Worm (Caenorhabditis elegans) whole organism, L4 larva: Measurements from ENCODE around the gene T20G5.8.

Experiments used
- D1046.2 ChIP-seq: fragments of 200-800 bp; sonication (Bioruptor generic); IDR thresholded peaks from 2 replicates; pipeline ENCODE4 v1.3.6; 2022; ENCODE audit warnings: missing genetic modification characterization, missing compliant biosample characterization
- Y105C5A.15 ChIP-seq: fragments of 200-800 bp; sonication (Bioruptor generic); IDR thresholded peaks from 2 replicates; pipeline ENCODE4 v1.3.6; 2022; ENCODE audit warnings: missing genetic modification characterization, missing compliant biosample characterization
- Y5F2A.4 ChIP-seq: fragments of 200-800 bp; sonication (Bioruptor generic); optimal IDR thresholded peaks from 2 replicates; lab custom pipeline; 2018; ENCODE audit warnings: mild to moderate bottlenecking, missing genetic modification characterization, missing compliant biosample characterization
- ZK337.2 ChIP-seq: fragments of 200-800 bp; sonication (Bioruptor generic); IDR thresholded peaks from 2 replicates; pipeline ENCODE4 v1.3.6; 2022; ENCODE audit warnings: missing genetic modification reagents, missing genetic modification characterization, missing compliant biosample characterization
- aha-1 ChIP-seq: fragments of 150-350 bp; peaks from one replicate; lab custom pipeline; 2014; ENCODE audit warnings: missing biosample characterization, missing genetic modification characterization
- ama-1 ChIP-seq: fragments of 150-350 bp; optimal IDR thresholded peaks from 2 replicates; lab custom pipeline; 2014; ENCODE audit warnings: inconsistent platforms, mixed read lengths
- ceh-20 ChIP-seq: fragments of 200-800 bp; sonication (Bioruptor generic); IDR thresholded peaks from 2 replicates; pipeline ENCODE4 v1.3.6; 2022; ENCODE audit warnings: missing genetic modification reagents, missing genetic modification characterization, missing compliant biosample characterization
- cey-2 ChIP-seq: sonication (generic microtip); optimal IDR thresholded peaks from 3 replicates; lab custom pipeline; 2017; ENCODE audit warnings: missing genetic modification characterization, mild to moderate bottlenecking, missing compliant biosample characterization, antibody characterized with exemption, borderline replicate concordance; ENCODE audit not compliant: insufficient read depth
- daf-12 ChIP-seq: fragments of 150-350 bp; optimal IDR thresholded peaks from 2 replicates; lab custom pipeline; 2014; ENCODE audit warnings: missing biosample characterization, missing genetic modification reagents, missing genetic modification characterization
- daf-16 ChIP-seq, 3 experiments: sonication (generic microtip); optimal IDR thresholded peaks; 2 replicates each; lab custom pipeline; 2016 to 2017; ENCODE audit warnings: missing genetic modification characterization in 3 of 3, missing genetic modification reagents in 3 of 3, mild to moderate bottlenecking in 2 of 3, missing compliant biosample characterization in 2 of 3, missing biosample characterization in 1 of 3, moderate library complexity in 1 of 3
- dpl-1 ChIP-seq: fragments of 150-350 bp; optimal IDR thresholded peaks from 2 replicates; lab custom pipeline; 2014; ENCODE audit warnings: missing biosample characterization, missing genetic modification reagents, missing genetic modification characterization
- duxl-1 ChIP-seq: sonication (generic microtip); optimal IDR thresholded peaks from 2 replicates; lab custom pipeline; 2016; ENCODE audit warnings: mild to moderate bottlenecking, missing genetic modification characterization, moderate library complexity, missing compliant biosample characterization; ENCODE audit not compliant: poor library complexity
- dve-1 ChIP-seq: sonication (generic microtip); optimal IDR thresholded peaks from 2 replicates; lab custom pipeline; 2017; ENCODE audit warnings: antibody characterized with exemption, mild to moderate bottlenecking, missing genetic modification characterization, missing compliant biosample characterization; ENCODE audit not compliant: insufficient read depth
- fos-1 ChIP-seq: fragments of 150-350 bp; optimal IDR thresholded peaks from 2 replicates; lab custom pipeline; 2014; ENCODE audit warnings: missing biosample characterization, missing genetic modification characterization
- hif-1 ChIP-seq, 2 experiments: sonication (generic microtip); optimal IDR thresholded peaks; 2 replicates each; lab custom pipeline; 2016 to 2017; ENCODE audit warnings: missing compliant biosample characterization in 2 of 2, missing genetic modification characterization in 2 of 2, missing genetic modification reagents in 2 of 2, missing genotype in 2 of 2, mild to moderate bottlenecking in 1 of 2
- hlh-11 ChIP-seq: fragments of 200-800 bp; sonication (Bioruptor generic); optimal IDR thresholded peaks from 2 replicates; lab custom pipeline; 2018; ENCODE audit warnings: mild to moderate bottlenecking, missing genetic modification characterization, missing compliant biosample characterization
- hlh-30 ChIP-seq: sonication (generic microtip); optimal IDR thresholded peaks from 2 replicates; lab custom pipeline; 2017; ENCODE audit warnings: antibody characterized with exemption, mild to moderate bottlenecking, missing genetic modification characterization, missing compliant biosample characterization; ENCODE audit not compliant: insufficient read depth
- jun-1 ChIP-seq: fragments of 150-350 bp; optimal IDR thresholded peaks from 2 replicates; lab custom pipeline; 2014; ENCODE audit warnings: missing biosample characterization, missing genetic modification reagents, missing genetic modification characterization
- lin-13 ChIP-seq: fragments of 150-350 bp; optimal IDR thresholded peaks from 2 replicates; lab custom pipeline; 2014; ENCODE audit warnings: missing biosample characterization, missing genetic modification reagents, missing genetic modification characterization
- lsy-2 ChIP-seq, 2 experiments: fragments of 150-350 bp in 1 of 2; sonication (generic microtip) in 1 of 2; optimal IDR thresholded peaks; 2 replicates each; lab custom pipeline; 2014 to 2017; ENCODE audit warnings: missing biosample characterization in 2 of 2, missing genetic modification characterization in 2 of 2
- mdl-1 ChIP-seq, 2 experiments: fragments of 150-350 bp in 1 of 2; sonication (generic microtip) in 1 of 2; optimal IDR thresholded peaks; 2 replicates each; lab custom pipeline; 2014 to 2017; ENCODE audit warnings: missing biosample characterization in 2 of 2, missing genetic modification characterization in 2 of 2
- mdt-29 ChIP-seq: fragments of 200-800 bp; sonication (Bioruptor generic); IDR thresholded peaks from 2 replicates; pipeline ENCODE4 v1.3.6; 2022; ENCODE audit warnings: missing genetic modification reagents, missing genetic modification characterization, missing compliant biosample characterization
- mep-1 ChIP-seq: fragments of 150-350 bp; sonication (generic microtip); optimal IDR thresholded peaks from 3 replicates; lab custom pipeline; 2014; ENCODE audit warnings: missing biosample characterization, missing genetic modification characterization
- mxl-3 ChIP-seq: fragments of 200-800 bp; sonication (Bioruptor generic); optimal IDR thresholded peaks from 2 replicates; lab custom pipeline; 2018; ENCODE audit warnings: mild to moderate bottlenecking, missing genetic modification characterization, missing compliant biosample characterization
- nhr-10 ChIP-seq: fragments of 150-350 bp; optimal IDR thresholded peaks from 2 replicates; lab custom pipeline; 2014; ENCODE audit warnings: missing biosample characterization, missing genetic modification characterization
- nhr-102 ChIP-seq: sonication (generic microtip); optimal IDR thresholded peaks from 2 replicates; lab custom pipeline; 2016; ENCODE audit warnings: mild to moderate bottlenecking, missing genetic modification characterization, moderate library complexity, missing compliant biosample characterization
- nhr-11 ChIP-seq: fragments of 150-350 bp; optimal IDR thresholded peaks from 2 replicates; lab custom pipeline; 2014; ENCODE audit warnings: missing biosample characterization, missing genetic modification characterization
- nhr-25 ChIP-seq: sonication (generic microtip); optimal IDR thresholded peaks from 2 replicates; lab custom pipeline; 2017; ENCODE audit warnings: missing genetic modification characterization, mild to moderate bottlenecking, missing compliant biosample characterization, antibody characterized with exemption, moderate library complexity, borderline replicate concordance; ENCODE audit not compliant: insufficient read depth
- nhr-28 ChIP-seq: fragments of 150-350 bp; optimal IDR thresholded peaks from 2 replicates; lab custom pipeline; 2014; ENCODE audit warnings: missing biosample characterization, missing genetic modification characterization
- nhr-48 ChIP-seq: sonication (generic microtip); optimal IDR thresholded peaks from 2 replicates; lab custom pipeline; 2016; ENCODE audit warnings: mild to moderate bottlenecking, missing genetic modification characterization, missing compliant biosample characterization
- nhr-6 ChIP-seq: fragments of 150-350 bp; optimal IDR thresholded peaks from 2 replicates; lab custom pipeline; 2014; ENCODE audit warnings: missing biosample characterization, missing genetic modification characterization
- nhr-77 ChIP-seq: fragments of 150-350 bp; optimal IDR thresholded peaks from 2 replicates; lab custom pipeline; 2014; ENCODE audit warnings: missing biosample characterization, missing genetic modification characterization
- pha-4 ChIP-seq, 2 experiments: fragments of 150-350 bp in 1 of 2; fragments of 200-800 bp in 1 of 2; sonication (Bioruptor generic) in 1 of 2; IDR thresholded peaks in 1 of 2; optimal IDR thresholded peaks in 1 of 2; 2 replicates each; pipeline versions ENCODE4 v1.3.6 to Lab custom; 2014 to 2022; ENCODE audit warnings: missing genetic modification characterization in 2 of 2, missing genetic modification reagents in 2 of 2, missing biosample characterization in 1 of 2, missing compliant biosample characterization in 1 of 2
- pqm-1 ChIP-seq: sonication (generic microtip); optimal IDR thresholded peaks from 2 replicates; lab custom pipeline; 2017; ENCODE audit warnings: missing biosample characterization, missing genetic modification characterization
- rbr-2 ChIP-seq: sonication (generic microtip); optimal IDR thresholded peaks from 2 replicates; lab custom pipeline; 2016; ENCODE audit warnings: missing genotype, missing genetic modification characterization, missing compliant biosample characterization
- saeg-2 ChIP-seq: fragments of 200-800 bp; sonication (Bioruptor generic); IDR thresholded peaks from 2 replicates; pipeline ENCODE4 v1.3.6; 2022; ENCODE audit warnings: missing genetic modification reagents, missing genetic modification characterization, missing compliant biosample characterization
- spr-1 ChIP-seq: sonication (generic microtip); optimal IDR thresholded peaks from 2 replicates; lab custom pipeline; 2016; ENCODE audit warnings: mild to moderate bottlenecking, missing genetic modification characterization, missing compliant biosample characterization
- tra-1 ChIP-seq: fragments of 200-800 bp; sonication (Bioruptor generic); IDR thresholded peaks from 2 replicates; pipeline ENCODE4 v1.3.6; 2022; ENCODE audit warnings: missing genetic modification reagents, missing genetic modification characterization, missing compliant biosample characterization
- unc-130 ChIP-seq: sonication (generic microtip); optimal IDR thresholded peaks from 2 replicates; lab custom pipeline; 2016; ENCODE audit warnings: missing genetic modification reagents, missing genetic modification characterization, missing compliant biosample characterization
- vab-7 ChIP-seq: fragments of 200-800 bp; sonication (Bioruptor generic); IDR thresholded peaks from 2 replicates; pipeline ENCODE4 v1.3.6; 2022; ENCODE audit warnings: missing genetic modification reagents, missing genetic modification characterization, missing compliant biosample characterization
- zfp-2 ChIP-seq: sonication (generic microtip); optimal IDR thresholded peaks from 2 replicates; lab custom pipeline; 2016; ENCODE audit warnings: mild to moderate bottlenecking, missing genetic modification characterization, missing compliant biosample characterization
- zip-2 ChIP-seq: fragments of 150-350 bp; optimal IDR thresholded peaks from 2 replicates; lab custom pipeline; 2014; ENCODE audit warnings: missing biosample characterization, missing genetic modification characterization
- ztf-7 ChIP-seq: fragments of 150-350 bp; optimal IDR thresholded peaks from 2 replicates; lab custom pipeline; 2014; ENCODE audit warnings: missing biosample characterization, missing genetic modification characterization

The T20G5.8 gene

DNA sequence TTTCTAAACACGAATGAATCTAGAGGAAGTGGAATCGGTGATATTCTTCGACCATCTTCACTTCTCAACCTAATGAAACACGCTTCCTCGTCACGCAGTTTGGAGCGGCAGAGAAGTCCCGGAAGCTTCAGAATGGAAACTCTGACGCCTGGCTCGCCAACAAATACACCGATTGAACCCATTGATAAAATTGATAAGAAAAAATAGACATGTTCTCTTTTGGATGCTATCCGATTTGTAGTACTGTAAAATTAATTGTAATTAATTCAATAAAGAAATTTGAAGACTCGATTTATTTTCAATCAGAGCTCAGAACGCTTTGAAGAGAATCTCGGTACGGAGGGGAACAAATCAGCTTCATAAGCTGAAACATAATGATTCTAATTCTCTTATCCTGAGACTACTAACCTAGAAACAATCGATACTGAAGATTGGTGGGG is 15.4 kb downstream of the T20G5.8 start (continued):
- TF ChIP-seq hif-1 (tag; optimal IDR thresholded peaks at IDR 0.05; lab: Kevin White, UChicago) (peak in 1 of 2 experiments; percentile 21), zfp-2 (tag; lab: Kevin White, UChicago) (peak; percentile 5), daf-16 (GFP tag; optimal IDR thresholded peaks at IDR 0.05; lab: Kevin White, UChicago) (peak; percentile 40 to 51), daf-16 (tag; optimal IDR thresholded peaks at IDR 0.05; lab: Kevin White, UChicago) (peak; percentile 69)

DNA sequence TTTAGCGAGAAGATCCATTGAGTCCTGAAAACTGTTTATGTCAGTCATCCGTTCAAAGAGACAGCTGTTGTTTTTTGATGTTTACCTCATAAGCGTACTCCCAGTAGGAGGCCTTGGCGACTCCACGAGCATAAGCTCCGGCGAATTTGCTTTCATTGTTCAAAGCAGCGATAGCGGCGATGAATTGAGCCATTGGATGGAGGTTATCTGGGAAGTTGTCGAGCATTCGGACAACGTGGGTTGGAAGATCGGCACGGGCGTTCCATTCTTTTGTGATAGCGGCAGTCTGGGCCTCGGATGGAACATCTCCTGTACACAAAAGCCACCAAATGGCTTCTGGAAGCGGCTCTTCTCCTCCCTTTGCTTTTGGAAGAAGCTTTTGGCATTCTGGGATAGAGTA is 16.7 kb downstream of the T20G5.8 start:
- no peak for TF ChIP-seq spr-1
- no peak for TF ChIP-seq mdt-29 (GFP tag; lab: Robert Waterston, UW)
- TF ChIP-seq daf-16 (GFP tag; optimal IDR thresholded peaks at IDR 0.05; lab: Kevin White, UChicago), result peak in 1 of 2 experiments; percentile 31
- no peak for TF ChIP-seq daf-16 (tag; optimal IDR thresholded peaks at IDR 0.05; lab: Kevin White, UChicago)
- peak; percentile 94 for TF ChIP-seq aha-1
- no peak for TF ChIP-seq nhr-6 (tag; lab: Kevin White, UChicago)
- no peak for TF ChIP-seq daf-12 (tag; lab: Kevin White, UChicago)

DNA sequence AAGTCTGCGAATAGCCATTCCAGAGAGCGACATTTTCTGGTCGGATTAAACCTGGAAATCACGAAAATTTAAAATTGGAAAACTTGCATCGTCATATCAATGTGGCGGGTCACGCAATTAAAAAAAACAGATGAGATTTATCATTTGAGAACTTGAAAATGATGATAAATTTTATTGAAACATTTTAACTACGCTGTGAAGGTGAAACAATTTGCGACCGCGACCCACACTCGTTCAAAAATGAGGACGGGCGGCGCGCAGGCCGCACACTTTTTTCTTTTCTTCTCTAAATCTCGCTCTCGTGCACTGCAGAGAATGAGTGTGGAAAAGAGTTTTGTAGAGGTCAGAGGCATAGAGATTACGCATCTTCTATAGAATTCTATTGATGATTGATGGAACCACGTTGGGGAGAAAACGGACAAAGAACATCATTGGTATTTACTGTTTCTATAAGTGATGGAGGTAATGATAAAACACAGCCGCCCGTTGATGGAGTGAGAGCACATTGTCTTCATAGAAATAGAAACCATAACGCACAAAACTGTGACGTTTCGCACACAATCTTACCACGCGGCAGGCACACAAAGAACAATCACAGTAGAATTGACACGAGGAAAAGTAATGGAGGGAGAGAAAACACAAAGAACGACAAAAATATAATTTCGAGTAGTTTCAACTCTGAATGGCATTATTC is 17.6 kb downstream of the T20G5.8 start, which contains the start of gene cts-1:
Gene cts-1 (minus strand): TSS at position 51 of the 694 bp plus-strand sequence.
- TF ChIP-seq nhr-77, result peak; percentile 86
- peak; percentile 61 for TF ChIP-seq dpl-1 (GFP tag; lab: Kevin White, UChicago)
- TF ChIP-seq vab-7 (GFP tag; lab: Robert Waterston, UW), result no peak
- TF ChIP-seq nhr-10 (tag; lab: Kevin White, UChicago), result peak; percentile 68
- TF ChIP-seq ztf-7 (tag; lab: Kevin White, UChicago), result peak; percentile 34
- TF ChIP-seq nhr-102 (tag; lab: Kevin White, UChicago), result peak; percentile 69
- no peak for TF ChIP-seq fos-1
- TF ChIP-seq zip-2 (tag; lab: Kevin White, UChicago), result peak; percentile 30
- peak; percentile 89 for TF ChIP-seq mep-1
- TF ChIP-seq hlh-11 (tag; lab: Kevin White, UChicago), result peak; percentile 93
- no peak for TF ChIP-seq ZK337.2 (GFP tag; lab: Robert Waterston, UW)
- TF ChIP-seq aha-1, result peak; percentile 96
- TF ChIP-seq nhr-6 (tag; lab: Kevin White, UChicago), result peak; percentile 84
- peak; percentile 68 for TF ChIP-seq ama-1 (lab: Kevin White, UChicago)
- TF ChIP-seq spr-1, result peak; percentile 38
- no peak for TF ChIP-seq pha-4 (GFP tag; IDR thresholded peaks at IDR 0.05; lab: Robert Waterston, UW)
- TF ChIP-seq pha-4 (tag; optimal IDR thresholded peaks at IDR 0.05; lab: Kevin White, UChicago), result peak; percentile 57
- no peak for TF ChIP-seq ceh-20 (GFP tag; lab: Robert Waterston, UW)
- no peak for TF ChIP-seq mxl-3
- peak; percentile 37 for TF ChIP-seq lin-13 (GFP tag; lab: Kevin White, UChicago)
- TF ChIP-seq dve-1 (tag; lab: Kevin White, UChicago), result peak; percentile 97
- peak in 1 of 2 experiments; percentile 46 for TF ChIP-seq daf-16 (GFP tag; optimal IDR thresholded peaks at IDR 0.05; lab: Kevin White, UChicago)
- TF ChIP-seq daf-16 (tag; optimal IDR thresholded peaks at IDR 0.05; lab: Kevin White, UChicago), result peak; percentile 98
- peak; percentile 67 for TF ChIP-seq pqm-1 (tag; lab: Kevin White, UChicago)
- TF ChIP-seq tra-1 (GFP tag; lab: Robert Waterston, UW), result no peak
- peak; percentile 69 for TF ChIP-seq cey-2 (tag; lab: Kevin White, UChicago)
- TF ChIP-seq duxl-1 (tag; lab: Kevin White, UChicago), result peak; percentile 66
- TF ChIP-seq saeg-2, result no peak
- peak; percentile 50 for TF ChIP-seq nhr-25 (tag; lab: Kevin White, UChicago)
- TF ChIP-seq Y5F2A.4, result no peak
- peak; percentile 92 for TF ChIP-seq hlh-30 (tag; lab: Kevin White, UChicago)
- TF ChIP-seq unc-130 (GFP tag; lab: Kevin White, UChicago), result no peak
- TF ChIP-seq rbr-2 (tag; lab: Kevin White, UChicago), result peak; percentile 70
- TF ChIP-seq nhr-11 (tag; lab: Kevin White, UChicago), result peak; percentile 74
- peak; percentile 97 for TF ChIP-seq nhr-28 (tag; lab: Kevin White, UChicago)
- no peak for TF ChIP-seq D1046.2
- TF ChIP-seq jun-1 (tag; lab: Kevin White, UChicago), result peak; percentile 10
- TF ChIP-seq nhr-48 (tag; lab: Kevin White, UChicago), result peak; percentile 81
- no peak for TF ChIP-seq Y105C5A.15 (GFP tag; lab: Robert Waterston, UW)
- peak in 1 of 2 experiments; percentile 68 for TF ChIP-seq hif-1 (tag; optimal IDR thresholded peaks at IDR 0.05; lab: Kevin White, UChicago)
- peak; percentile 72 to 92 for TF ChIP-seq lsy-2 (tag; optimal IDR thresholded peaks at IDR 0.05; lab: Kevin White, UChicago)
- TF ChIP-seq mdl-1 (tag; optimal IDR thresholded peaks at IDR 0.05; lab: Kevin White, UChicago), result peak in 1 of 2 experiments; percentile 94
